Worm (Caenorhabditis elegans) whole organism, midembryonic: Measurements from ENCODE around the gene C04E6.12.

Source experiments
- T22C8.4 ChIP-seq: fragments of 200-800 bp; sonication (Bioruptor generic); IDR thresholded peaks from 2 replicates; pipeline ENCODE4 v1.3.6; 2022; ENCODE audit warnings: missing genetic modification characterization, missing compliant biosample characterization
- cog-1 ChIP-seq: sonication (generic microtip); optimal IDR thresholded peaks from 2 replicates; lab custom pipeline; 2016; ENCODE audit warnings: missing genetic modification characterization, missing compliant biosample characterization
- flt-1 ChIP-seq: fragments of 200-800 bp; sonication (Bioruptor generic); IDR thresholded peaks from 2 replicates; pipeline ENCODE4 v1.3.6; 2022; ENCODE audit warnings: missing genetic modification characterization, missing compliant biosample characterization
- med-1 ChIP-seq: sonication (generic microtip); optimal IDR thresholded peaks from 2 replicates; lab custom pipeline; 2017; ENCODE audit warnings: missing genetic modification characterization, mild to moderate bottlenecking, missing compliant biosample characterization, antibody characterized with exemption, missing genetic modification reagents; ENCODE audit not compliant: insufficient read depth
- ref-1 ChIP-seq: fragments of 200-800 bp; sonication (Bioruptor generic); conservative IDR thresholded peaks from 2 replicates; pipeline ENCODE4 v1.3.6; 2022; ENCODE audit warnings: missing genetic modification reagents, missing genetic modification characterization, missing compliant biosample characterization
- tab-1 ChIP-seq: fragments of 200-800 bp; sonication (Bioruptor generic); IDR thresholded peaks from 2 replicates; pipeline ENCODE4 v1.3.6; 2022; ENCODE audit warnings: missing genetic modification characterization, missing compliant biosample characterization
- ztf-23 ChIP-seq: fragments of 200-800 bp; sonication (Bioruptor generic); IDR thresholded peaks from 2 replicates; pipeline ENCODE4 v1.3.6; 2022; ENCODE audit warnings: missing genetic modification reagents, missing genetic modification characterization, missing compliant biosample characterization
- ztf-29 ChIP-seq: fragments of 200-800 bp; sonication (Bioruptor generic); IDR thresholded peaks from 2 replicates; pipeline ENCODE4 v1.3.6; 2022; ENCODE audit warnings: missing genetic modification reagents, missing genetic modification characterization, missing compliant biosample characterization

ce11 chrV:5939503-5940072 is 19.8 kb upstream of the C04E6.12 start, which contains the start of gene syf-3:
- TF ChIP-seq med-1 (GFP tag; lab: Kevin White, UChicago) (no peak), cog-1 (tag; lab: Kevin White, UChicago) (no peak), T22C8.4 (GFP tag; lab: Robert Waterston, UW) (no peak), ztf-23 (GFP tag; lab: Robert Waterston, UW) (no peak), flt-1 (GFP tag; lab: Robert Waterston, UW) (no peak), ztf-29 (GFP tag; lab: Robert Waterston, UW) (no peak), ref-1 (GFP tag; lab: Robert Waterston, UW) (no peak), tab-1 (GFP tag; lab: Robert Waterston, UW) (no peak)
